Worm (Caenorhabditis elegans): ENCODE results near the gene srh-22.

ce11 chrV:4885372-4885771, 36.8 kb upstream of the srh-22 start, which contains the start of gene T19H12.3:
- no peak for TF ChIP-seq snpc-4 (tag; optimal IDR thresholded peaks at IDR 0.05)
- no peak for TF ChIP-seq mab-5 (tag; optimal IDR thresholded peaks at IDR 0.05)
- no peak for TF ChIP-seq nhr-237 (tag; optimal IDR thresholded peaks at IDR 0.05)
- TF ChIP-seq elt-3 (tag; optimal IDR thresholded peaks at IDR 0.05) = no peak
- TF ChIP-seq ztf-11 (tag; optimal IDR thresholded peaks at IDR 0.05) = no peak
- no peak for TF ChIP-seq nhr-12 (tag; optimal IDR thresholded peaks at IDR 0.05)
- no peak for TF ChIP-seq sptf-1 (tag; optimal IDR thresholded peaks at IDR 0.05)
- no peak for TF ChIP-seq nhr-76 (tag; optimal IDR thresholded peaks at IDR 0.05)
- TF ChIP-seq unc-62 (GFP tag; optimal IDR thresholded peaks at IDR 0.05) = no peak
- TF ChIP-seq pha-4 (tag; optimal IDR thresholded peaks at IDR 0.05) = no peak
- TF ChIP-seq blmp-1 (tag; optimal IDR thresholded peaks at IDR 0.05) = no peak
- no peak for TF ChIP-seq lsy-2 (tag; optimal IDR thresholded peaks at IDR 0.05)
- TF ChIP-seq ces-1 (GFP tag; optimal IDR thresholded peaks at IDR 0.05) = no peak
